Fruit fly (Drosophila melanogaster): Measurements from ENCODE around the gene wake.

DNA sequence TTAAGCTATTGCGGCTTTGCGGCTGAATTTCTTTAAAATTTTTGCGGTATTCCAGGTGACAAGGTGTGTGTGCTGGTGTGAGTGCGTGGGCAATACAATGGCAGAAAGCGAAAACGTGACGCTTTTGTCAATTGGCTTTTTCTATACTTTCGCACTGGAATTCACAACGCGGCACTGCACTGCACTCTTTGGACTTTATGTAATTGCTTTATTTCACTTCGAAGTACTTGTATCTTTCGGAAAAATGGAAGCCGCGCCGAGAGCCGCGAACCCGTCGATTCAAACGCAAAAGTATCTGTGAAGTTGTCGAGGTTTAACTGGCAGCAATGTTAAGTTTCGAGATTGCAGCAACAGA lies 13.3 kb upstream of the wake start:
- TF ChIP-seq CG8478 (optimal IDR thresholded peaks at IDR 0.05) (no peak), CTCF (optimal IDR thresholded peaks at IDR 0.05) (no peak)
